Worm (Caenorhabditis elegans) whole organism, L4 larva: ENCODE measurements around the gene F56F11.1.

Source experiments
- F26F4.8 ChIP-seq: fragments of 200-800 bp; sonication (Bioruptor generic); conservative IDR thresholded peaks from 2 replicates; pipeline ENCODE4 v1.3.6; 2022; ENCODE audit warnings: missing genetic modification characterization, missing compliant biosample characterization
- F37D6.2 ChIP-seq: sonication (generic microtip); optimal IDR thresholded peaks from 2 replicates; lab custom pipeline; 2016; ENCODE audit warnings: mild to moderate bottlenecking, missing genetic modification characterization, missing compliant biosample characterization
- F49E8.2 ChIP-seq: sonication (generic microtip); optimal IDR thresholded peaks from 2 replicates; lab custom pipeline; 2016; ENCODE audit warnings: missing compliant biosample characterization, mild to moderate bottlenecking, missing genetic modification characterization, borderline replicate concordance
- R02D3.7 ChIP-seq: fragments of 150-350 bp; sonication (generic microtip); optimal IDR thresholded peaks from 3 replicates; lab custom pipeline; 2014; ENCODE audit warnings: missing biosample characterization, missing genetic modification characterization
- T26A8.4 ChIP-seq: fragments of 200-800 bp; sonication (Bioruptor generic); IDR thresholded peaks from 2 replicates; pipeline ENCODE4 v1.3.6; 2022; ENCODE audit warnings: missing genetic modification characterization, missing compliant biosample characterization
- Y105C5A.15 ChIP-seq: fragments of 200-800 bp; sonication (Bioruptor generic); IDR thresholded peaks from 2 replicates; pipeline ENCODE4 v1.3.6; 2022; ENCODE audit warnings: missing genetic modification characterization, missing compliant biosample characterization
- Y48G9A.11 ChIP-seq: fragments of 200-800 bp; sonication (Bioruptor generic); IDR thresholded peaks from 2 replicates; pipeline ENCODE4 v1.3.6; 2022; ENCODE audit warnings: missing genetic modification reagents, missing genetic modification characterization, missing compliant biosample characterization
- Y75B8A.6 ChIP-seq: fragments of 200-800 bp; sonication (Bioruptor generic); IDR thresholded peaks from 2 replicates; pipeline ENCODE4 v1.3.6; 2022; ENCODE audit warnings: missing genetic modification reagents, missing genetic modification characterization, missing compliant biosample characterization
- aha-1 ChIP-seq: fragments of 150-350 bp; peaks from one replicate; lab custom pipeline; 2014; ENCODE audit warnings: missing biosample characterization, missing genetic modification characterization
- aly-2 ChIP-seq: sonication (generic microtip); optimal IDR thresholded peaks from 2 replicates; lab custom pipeline; 2018; ENCODE audit warnings: missing biosample characterization, missing genetic modification characterization
- ama-1 ChIP-seq: fragments of 150-350 bp; optimal IDR thresholded peaks from 2 replicates; lab custom pipeline; 2014; ENCODE audit warnings: inconsistent platforms, mixed read lengths
- ceh-20 ChIP-seq: fragments of 200-800 bp; sonication (Bioruptor generic); IDR thresholded peaks from 2 replicates; pipeline ENCODE4 v1.3.6; 2022; ENCODE audit warnings: missing genetic modification reagents, missing genetic modification characterization, missing compliant biosample characterization
- ceh-32 ChIP-seq: sonication (generic microtip); optimal IDR thresholded peaks from 2 replicates; lab custom pipeline; 2016; ENCODE audit warnings: mild to moderate bottlenecking, missing genetic modification characterization, missing compliant biosample characterization; ENCODE audit not compliant: poor library complexity
- ceh-62 ChIP-seq: sonication (generic microtip); optimal IDR thresholded peaks from 2 replicates; lab custom pipeline; 2017; ENCODE audit warnings: missing biosample characterization, missing genetic modification characterization
- ctbp-1 ChIP-seq: fragments of 200-800 bp; sonication (Bioruptor generic); IDR thresholded peaks from 2 replicates; pipeline ENCODE4 v1.3.6; 2022; ENCODE audit warnings: missing genetic modification reagents, missing genetic modification characterization, missing compliant biosample characterization
- daf-12 ChIP-seq: fragments of 150-350 bp; optimal IDR thresholded peaks from 2 replicates; lab custom pipeline; 2014; ENCODE audit warnings: missing biosample characterization, missing genetic modification reagents, missing genetic modification characterization
- dmd-6 ChIP-seq: fragments of 200-800 bp; sonication (Bioruptor generic); IDR thresholded peaks from 2 replicates; pipeline ENCODE4 v1.3.6; 2022; ENCODE audit warnings: missing genetic modification reagents, missing genetic modification characterization, missing compliant biosample characterization
- dpl-1 ChIP-seq: fragments of 150-350 bp; optimal IDR thresholded peaks from 2 replicates; lab custom pipeline; 2014; ENCODE audit warnings: missing biosample characterization, missing genetic modification reagents, missing genetic modification characterization
- dve-1 ChIP-seq: sonication (generic microtip); optimal IDR thresholded peaks from 2 replicates; lab custom pipeline; 2017; ENCODE audit warnings: antibody characterized with exemption, mild to moderate bottlenecking, missing genetic modification characterization, missing compliant biosample characterization; ENCODE audit not compliant: insufficient read depth
- egl-43 ChIP-seq: fragments of 200-800 bp; sonication (Bioruptor generic); IDR thresholded peaks from 2 replicates; pipeline ENCODE4 v1.3.6; 2022; ENCODE audit warnings: missing genetic modification reagents, missing genetic modification characterization, missing compliant biosample characterization
- gei-8 ChIP-seq: fragments of 200-800 bp; sonication (Bioruptor generic); optimal IDR thresholded peaks from 2 replicates; lab custom pipeline; 2018; ENCODE audit warnings: mild to moderate bottlenecking, missing genetic modification characterization, missing compliant biosample characterization
- hlh-11 ChIP-seq: fragments of 200-800 bp; sonication (Bioruptor generic); optimal IDR thresholded peaks from 2 replicates; lab custom pipeline; 2018; ENCODE audit warnings: mild to moderate bottlenecking, missing genetic modification characterization, missing compliant biosample characterization
- hmg-1.1 ChIP-seq: fragments of 200-800 bp; sonication (Bioruptor generic); IDR thresholded peaks from 2 replicates; pipeline ENCODE4 v1.3.6; 2022; ENCODE audit warnings: missing genetic modification reagents, missing genetic modification characterization, missing compliant biosample characterization
- lin-1 ChIP-seq: fragments of 200-800 bp; sonication (Bioruptor generic); IDR thresholded peaks from 2 replicates; pipeline ENCODE4 v1.3.6; 2022; ENCODE audit warnings: missing genetic modification reagents, missing genetic modification characterization, missing compliant biosample characterization
- lin-13 ChIP-seq: fragments of 150-350 bp; optimal IDR thresholded peaks from 2 replicates; lab custom pipeline; 2014; ENCODE audit warnings: missing biosample characterization, missing genetic modification reagents, missing genetic modification characterization
- lin-38 ChIP-seq: fragments of 200-800 bp; sonication (Bioruptor generic); IDR thresholded peaks from 2 replicates; pipeline ENCODE4 v1.3.6; 2022; ENCODE audit warnings: missing genetic modification reagents, missing genetic modification characterization, missing compliant biosample characterization
- lir-3 ChIP-seq: sonication (generic microtip); optimal IDR thresholded peaks from 2 replicates; lab custom pipeline; 2016; ENCODE audit warnings: mild to moderate bottlenecking, missing genetic modification characterization, missing compliant biosample characterization
- mes-2 ChIP-seq: sonication (generic microtip); optimal IDR thresholded peaks from 2 replicates; lab custom pipeline; 2016; ENCODE audit warnings: missing genotype, mild to moderate bottlenecking, missing genetic modification characterization, missing compliant biosample characterization; ENCODE audit not compliant: poor library complexity, severe bottlenecking
- mxl-3 ChIP-seq: fragments of 200-800 bp; sonication (Bioruptor generic); optimal IDR thresholded peaks from 2 replicates; lab custom pipeline; 2018; ENCODE audit warnings: mild to moderate bottlenecking, missing genetic modification characterization, missing compliant biosample characterization
- nhr-10 ChIP-seq: fragments of 150-350 bp; optimal IDR thresholded peaks from 2 replicates; lab custom pipeline; 2014; ENCODE audit warnings: missing biosample characterization, missing genetic modification characterization
- nhr-102 ChIP-seq: sonication (generic microtip); optimal IDR thresholded peaks from 2 replicates; lab custom pipeline; 2016; ENCODE audit warnings: mild to moderate bottlenecking, missing genetic modification characterization, moderate library complexity, missing compliant biosample characterization
- nhr-237 ChIP-seq: sonication (generic microtip); optimal IDR thresholded peaks from 2 replicates; lab custom pipeline; 2017; ENCODE audit warnings: missing biosample characterization, missing genetic modification characterization
- nhr-25 ChIP-seq: sonication (generic microtip); optimal IDR thresholded peaks from 2 replicates; lab custom pipeline; 2017; ENCODE audit warnings: missing genetic modification characterization, mild to moderate bottlenecking, missing compliant biosample characterization, antibody characterized with exemption, moderate library complexity, borderline replicate concordance; ENCODE audit not compliant: insufficient read depth
- nhr-42 ChIP-seq: fragments of 200-800 bp; sonication (Bioruptor generic); IDR thresholded peaks from 2 replicates; pipeline ENCODE4 v1.3.6; 2022; ENCODE audit warnings: missing genetic modification characterization, missing compliant biosample characterization
- nhr-48 ChIP-seq: sonication (generic microtip); optimal IDR thresholded peaks from 2 replicates; lab custom pipeline; 2016; ENCODE audit warnings: mild to moderate bottlenecking, missing genetic modification characterization, missing compliant biosample characterization
- nhr-6 ChIP-seq: fragments of 150-350 bp; optimal IDR thresholded peaks from 2 replicates; lab custom pipeline; 2014; ENCODE audit warnings: missing biosample characterization, missing genetic modification characterization
- nhr-77 ChIP-seq: fragments of 150-350 bp; optimal IDR thresholded peaks from 2 replicates; lab custom pipeline; 2014; ENCODE audit warnings: missing biosample characterization, missing genetic modification characterization
- pha-4 ChIP-seq, 2 experiments: fragments of 150-350 bp in 1 of 2; fragments of 200-800 bp in 1 of 2; sonication (Bioruptor generic) in 1 of 2; IDR thresholded peaks in 1 of 2; optimal IDR thresholded peaks in 1 of 2; 2 replicates each; pipeline versions ENCODE4 v1.3.6 to Lab custom; 2014 to 2022; ENCODE audit warnings: missing genetic modification characterization in 2 of 2, missing genetic modification reagents in 2 of 2, missing biosample characterization in 1 of 2, missing compliant biosample characterization in 1 of 2
- php-3 ChIP-seq: fragments of 200-800 bp; sonication (Bioruptor generic); IDR thresholded peaks from 2 replicates; pipeline ENCODE4 v1.3.6; 2022; ENCODE audit warnings: missing genetic modification reagents, missing genetic modification characterization, missing compliant biosample characterization
- rbr-2 ChIP-seq: sonication (generic microtip); optimal IDR thresholded peaks from 2 replicates; lab custom pipeline; 2016; ENCODE audit warnings: missing genotype, missing genetic modification characterization, missing compliant biosample characterization
- sdz-12 ChIP-seq: fragments of 200-800 bp; sonication (Bioruptor generic); optimal IDR thresholded peaks from 2 replicates; lab custom pipeline; 2018; ENCODE audit warnings: mild to moderate bottlenecking, missing genetic modification characterization, missing compliant biosample characterization
- skn-1 ChIP-seq: fragments of 150-350 bp; optimal IDR thresholded peaks from 2 replicates; lab custom pipeline; 2014; ENCODE audit warnings: missing biosample characterization, missing genetic modification characterization
- snpc-1.2 ChIP-seq: fragments of 200-800 bp; sonication (Bioruptor generic); IDR thresholded peaks from 2 replicates; pipeline ENCODE4 v1.3.6; 2022; ENCODE audit warnings: missing genetic modification reagents, missing genetic modification characterization, missing compliant biosample characterization
- tag-97 ChIP-seq: fragments of 200-800 bp; sonication (Bioruptor generic); IDR thresholded peaks from 2 replicates; pipeline ENCODE4 v1.3.6; 2022; ENCODE audit warnings: missing genetic modification characterization, missing compliant biosample characterization
- tra-1 ChIP-seq: fragments of 200-800 bp; sonication (Bioruptor generic); IDR thresholded peaks from 2 replicates; pipeline ENCODE4 v1.3.6; 2022; ENCODE audit warnings: missing genetic modification reagents, missing genetic modification characterization, missing compliant biosample characterization
- unc-130 ChIP-seq: sonication (generic microtip); optimal IDR thresholded peaks from 2 replicates; lab custom pipeline; 2016; ENCODE audit warnings: missing genetic modification reagents, missing genetic modification characterization, missing compliant biosample characterization
- unc-62 ChIP-seq, 3 experiments: fragments of 150-350 bp in 1 of 3; sonication (generic microtip); optimal IDR thresholded peaks in 2 of 3; peaks in 1 of 3; 1 replicate in 1 of 3; 2 replicates in 2 of 3; lab custom pipeline; 2014 to 2017; ENCODE audit warnings: missing biosample characterization in 3 of 3, missing genetic modification characterization in 3 of 3, missing genetic modification reagents in 3 of 3, missing genotype in 1 of 3
- vab-7 ChIP-seq: fragments of 200-800 bp; sonication (Bioruptor generic); IDR thresholded peaks from 2 replicates; pipeline ENCODE4 v1.3.6; 2022; ENCODE audit warnings: missing genetic modification reagents, missing genetic modification characterization, missing compliant biosample characterization
- zfp-2 ChIP-seq: sonication (generic microtip); optimal IDR thresholded peaks from 2 replicates; lab custom pipeline; 2016; ENCODE audit warnings: mild to moderate bottlenecking, missing genetic modification characterization, missing compliant biosample characterization
- zfp-3 ChIP-seq: fragments of 200-800 bp; sonication (Bioruptor generic); conservative IDR thresholded peaks from 2 replicates; pipeline ENCODE4 v1.3.6; 2022; ENCODE audit warnings: missing genetic modification reagents, missing genetic modification characterization, missing compliant biosample characterization

The F56F11.1 gene

DNA sequence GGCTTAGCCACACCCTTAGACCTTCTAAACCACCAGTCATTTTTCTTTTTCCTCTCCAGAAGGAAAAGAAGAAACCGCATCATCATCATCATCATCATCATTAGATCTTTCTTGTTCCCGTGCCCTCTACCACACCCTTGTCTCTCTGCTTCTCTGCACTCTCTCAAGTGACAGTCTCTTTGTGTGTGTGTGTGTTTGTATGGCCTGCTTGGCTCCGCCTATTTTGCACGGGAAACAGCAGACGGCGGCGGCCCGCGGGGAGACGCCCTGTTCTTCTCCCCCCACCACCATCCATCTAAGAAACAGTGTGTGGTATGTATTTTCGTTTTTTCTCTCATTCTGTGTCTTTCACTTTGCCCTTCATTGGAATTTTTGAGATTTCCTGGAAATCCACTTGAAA, 19.7 kb upstream of the F56F11.1 start (continued):
- TF ChIP-seq tag-97 (GFP tag; lab: Robert Waterston, UW) (no peak), mxl-3 (GFP tag; lab: Kevin White, UChicago) (peak; percentile 89), gei-8 (no peak), nhr-77 (peak; percentile 71), nhr-42 (GFP tag; lab: Robert Waterston, UW) (no peak), F26F4.8 (no peak), nhr-25 (tag; lab: Kevin White, UChicago) (peak; percentile 38), zfp-3 (GFP tag; lab: Robert Waterston, UW) (no peak), Y48G9A.11 (GFP tag; lab: Robert Waterston, UW) (no peak), nhr-48 (peak; percentile 77), aly-2 (no peak), daf-12 (tag; lab: Kevin White, UChicago) (no peak), nhr-6 (tag; lab: Kevin White, UChicago) (peak; percentile 31), nhr-237 (no peak), rbr-2 (tag; lab: Kevin White, UChicago) (peak; percentile 9), dmd-6 (peak; percentile 80), ctbp-1 (GFP tag; lab: Robert Waterston, UW) (no peak), hmg-1.1 (GFP tag; lab: Robert Waterston, UW) (peak; percentile 39; the same call in 1 of the 2 replicates), ama-1 (lab: Kevin White, UChicago) (no peak), pha-4 (GFP tag; IDR thresholded peaks at IDR 0.05; lab: Robert Waterston, UW) (no peak), pha-4 (tag; optimal IDR thresholded peaks at IDR 0.05; lab: Kevin White, UChicago) (no peak), lin-13 (GFP tag; lab: Kevin White, UChicago) (peak; percentile 14), Y105C5A.15 (GFP tag; lab: Robert Waterston, UW) (no peak), mes-2 (peak; percentile 62), dpl-1 (peak; percentile 13), dve-1 (tag; lab: Kevin White, UChicago) (peak; percentile 75), snpc-1.2 (GFP tag; lab: Robert Waterston, UW) (no peak), ceh-20 (GFP tag; lab: Robert Waterston, UW) (peak; percentile 9; the same call in 1 of the 2 replicates), unc-130 (GFP tag; lab: Kevin White, UChicago) (no peak), hlh-11 (peak; percentile 96), lin-38 (GFP tag; lab: Robert Waterston, UW) (no peak), nhr-102 (peak; percentile 33), sdz-12 (GFP tag; lab: Kevin White, UChicago) (no peak), T26A8.4 (GFP tag; lab: Robert Waterston, UW) (no peak), skn-1 (no peak), lir-3 (tag; lab: Kevin White, UChicago) (no peak), vab-7 (GFP tag; lab: Robert Waterston, UW) (no peak), F37D6.2 (no peak), zfp-2 (tag; lab: Kevin White, UChicago) (no peak), egl-43 (GFP tag; lab: Robert Waterston, UW) (no peak), php-3 (GFP tag; lab: Robert Waterston, UW) (peak; percentile 55; the same call in 1 of the 2 replicates), aha-1 (peak; percentile 97), ceh-32 (tag; lab: Kevin White, UChicago) (no peak), tra-1 (GFP tag; lab: Robert Waterston, UW) (peak; percentile 71), ceh-62 (no peak), Y75B8A.6 (GFP tag; lab: Robert Waterston, UW) (no peak), F49E8.2 (tag; lab: Kevin White, UChicago) (no peak), lin-1 (GFP tag; lab: Robert Waterston, UW) (no peak), nhr-10 (tag; lab: Kevin White, UChicago) (peak; percentile 26), R02D3.7 (no peak), unc-62 (GFP tag; optimal IDR thresholded peaks at IDR 0.05 in 1 of 2; lab: Kevin White, UChicago) (no peak), unc-62 (tag; optimal IDR thresholded peaks at IDR 0.05; lab: Kevin White, UChicago) (no peak)
